Worm (Caenorhabditis elegans): ENCODE measurements around the gene mdt-27.

DNA sequence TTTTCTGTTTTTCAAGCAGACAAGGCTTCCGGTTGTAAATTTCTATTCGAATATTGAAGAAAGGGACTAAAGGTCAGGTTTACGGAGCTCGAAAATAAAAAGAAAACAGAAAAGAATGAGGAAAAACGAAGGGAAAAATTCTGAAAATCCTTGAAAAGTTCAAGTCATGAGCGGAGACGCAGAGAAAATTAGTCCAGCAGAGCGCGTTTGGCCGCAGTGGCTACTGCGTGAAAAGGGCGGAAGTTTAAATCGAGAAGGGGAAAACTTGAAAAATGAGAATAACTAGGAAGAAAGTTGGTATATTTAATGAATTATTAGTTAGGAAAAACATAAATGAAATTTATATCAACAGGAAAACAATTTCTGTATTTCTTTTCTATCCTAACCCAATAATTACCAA, 7.0 kb upstream of the mdt-27 start:
- TF ChIP-seq hnd-1 (tag; optimal IDR thresholded peaks at IDR 0.05) (no peak), B0310.2 (tag; optimal IDR thresholded peaks at IDR 0.05) (no peak), ama-1 (optimal IDR thresholded peaks at IDR 0.05) (no peak), hmg-4 (GFP tag; optimal IDR thresholded peaks at IDR 0.05) (no peak), tra-4 (tag; optimal IDR thresholded peaks at IDR 0.05) (no peak), tbx-11 (GFP tag; IDR thresholded peaks at IDR 0.05) (no peak), ets-7 (tag; optimal IDR thresholded peaks at IDR 0.05) (no peak), F13C5.2 (tag; optimal IDR thresholded peaks at IDR 0.05) (peak; percentile 14), hmbx-1 (tag; optimal IDR thresholded peaks at IDR 0.05) (no peak)
